Worm (Caenorhabditis elegans): ENCODE measurements around the gene Y62H9A.12.
"Not testable (repeated sequence)": the region's sequence is repeated elsewhere in the genome, so short reads cannot be mapped to it uniquely, and the experiment has no call there.

Gene Y62H9A.12

ce11 chrX:11959838-11960237 is 45.9 kb downstream of the Y62H9A.12 start, which contains the start of gene C49F5.8:
TSS of gene C49F5.8 (plus strand) at chrX:11960138.
- TF ChIP-seq nhr-28 (tag; optimal IDR thresholded peaks at IDR 0.05) = peak; percentile 1
- no peak for TF ChIP-seq tag-97 (GFP tag; IDR thresholded peaks at IDR 0.05)

ce11 chrX:11961103-11961502 is 47.2 kb downstream of the Y62H9A.12 start, which contains the start of gene C49F5.13:
TSS of gene C49F5.13 (plus strand) at chrX:11961403.
- not testable (repeated sequence) for TF ChIP-seq duxl-1 (tag; optimal IDR thresholded peaks at IDR 0.05; ENCODE audit: poor library complexity); hlh-30 (tag; optimal IDR thresholded peaks at IDR 0.05; ENCODE audit: insufficient read depth); hif-1 (tag; optimal IDR thresholded peaks at IDR 0.05)

ce11 chrX:11962050-11962788 is 48.3 kb downstream of the Y62H9A.12 start:
- TF ChIP-seq unc-130 (GFP tag; optimal IDR thresholded peaks at IDR 0.05) (no peak), set-16 (GFP tag; IDR thresholded peaks at IDR 0.05) (no peak), skn-1 (tag; optimal IDR thresholded peaks at IDR 0.05) (no peak), F44E2.7 (GFP tag; IDR thresholded peaks at IDR 0.05) (no peak), gei-8 (GFP tag; optimal IDR thresholded peaks at IDR 0.05) (no peak), php-3 (GFP tag; IDR thresholded peaks at IDR 0.05) (peak; percentile 91), spr-1 (tag; optimal IDR thresholded peaks at IDR 0.05) (no peak), lin-15B (tag; optimal IDR thresholded peaks at IDR 0.05) (no peak), ceh-20 (GFP tag; IDR thresholded peaks at IDR 0.05) (0 out of 2 replicates have a peak, but pooled peaks have one; percentile 38), ZK546.5 (tag; optimal IDR thresholded peaks at IDR 0.05) (no peak), Y75B8A.6 (GFP tag; IDR thresholded peaks at IDR 0.05) (no peak), dmd-9 (GFP tag; IDR thresholded peaks at IDR 0.05) (no peak), F10B5.3 (tag; optimal IDR thresholded peaks at IDR 0.05) (no peak), jun-1 (tag; optimal IDR thresholded peaks at IDR 0.05) (no peak), mdl-1 (tag; optimal IDR thresholded peaks at IDR 0.05) (peak in 1 of 2 experiments; percentile 35), pqm-1 (tag; optimal IDR thresholded peaks at IDR 0.05) (peak; percentile 33), lin-13 (GFP tag; optimal IDR thresholded peaks at IDR 0.05) (no peak), hmg-1.1 (GFP tag; IDR thresholded peaks at IDR 0.05) (no peak), pha-4 (GFP tag; IDR thresholded peaks at IDR 0.05) (0 out of 2 replicates have a peak, but pooled peaks have one; percentile 9), pha-4 (tag; optimal IDR thresholded peaks at IDR 0.05) (no peak), nhr-48 (tag; optimal IDR thresholded peaks at IDR 0.05) (peak; percentile 69), ama-1 (optimal IDR thresholded peaks at IDR 0.05) (no peak), madf-5 (GFP tag; IDR thresholded peaks at IDR 0.05) (no peak), nhr-102 (tag; optimal IDR thresholded peaks at IDR 0.05) (peak; percentile 63), daf-8 (GFP tag; IDR thresholded peaks at IDR 0.05) (no peak), unc-39 (tag; optimal IDR thresholded peaks at IDR 0.05) (no peak), nhr-41 (GFP tag; IDR thresholded peaks at IDR 0.05) (peak; percentile 75; the same call in 1 of the 2 replicates), cey-2 (tag; optimal IDR thresholded peaks at IDR 0.05; ENCODE audit: borderline replicate concordance, insufficient read depth) (no peak), nhr-76 (tag; optimal IDR thresholded peaks at IDR 0.05) (no peak), Y48G9A.11 (GFP tag; IDR thresholded peaks at IDR 0.05) (no peak), nhr-42 (GFP tag; IDR thresholded peaks at IDR 0.05) (0 out of 2 replicates have a peak, but pooled peaks have one; percentile 16), duxl-1 (tag; optimal IDR thresholded peaks at IDR 0.05; ENCODE audit: poor library complexity) (no peak), dpl-1 (GFP tag; optimal IDR thresholded peaks at IDR 0.05) (no peak), ctbp-1 (GFP tag; IDR thresholded peaks at IDR 0.05) (no peak), unc-62 (GFP tag; optimal IDR thresholded peaks at IDR 0.05 in 1 of 2) (no peak), unc-62 (tag; optimal IDR thresholded peaks at IDR 0.05) (no peak), zip-2 (tag; optimal IDR thresholded peaks at IDR 0.05) (no peak), R02D3.7 (tag; optimal IDR thresholded peaks at IDR 0.05) (no peak), dve-1 (tag; optimal IDR thresholded peaks at IDR 0.05; ENCODE audit: insufficient read depth) (peak; percentile 77), mxl-3 (GFP tag; optimal IDR thresholded peaks at IDR 0.05) (peak; percentile 39), T26A8.4 (GFP tag; IDR thresholded peaks at IDR 0.05) (0 out of 2 replicates have a peak, but pooled peaks have one; percentile 46), lin-1 (GFP tag; IDR thresholded peaks at IDR 0.05) (0 out of 2 replicates have a peak, but pooled peaks have one; percentile 39)
